Worm (Caenorhabditis elegans) whole organism, young adult: ENCODE data around the gene his-32.

ENCODE experiments used
- B0035.1 ChIP-seq: sonication (generic microtip); optimal IDR thresholded peaks from 2 replicates; lab custom pipeline; 2016; ENCODE audit warnings: missing genetic modification characterization, mild to moderate bottlenecking, missing compliant biosample characterization, missing genotype, missing genetic modification reagents
- B0261.1 ChIP-seq: sonication (generic microtip); optimal IDR thresholded peaks from 2 replicates; lab custom pipeline; 2016; ENCODE audit warnings: mild to moderate bottlenecking, missing genetic modification characterization, moderate library complexity, missing compliant biosample characterization
- C06A6.2 ChIP-seq: fragments of 200-800 bp; sonication (Bioruptor generic); conservative IDR thresholded peaks from 2 replicates; pipeline ENCODE4 v1.3.6; 2022; ENCODE audit warnings: missing genetic modification characterization, missing compliant biosample characterization
- D2030.7 ChIP-seq: fragments of 200-800 bp; sonication (Bioruptor generic); IDR thresholded peaks from 2 replicates; pipeline ENCODE4 v1.3.6; 2022; ENCODE audit warnings: missing genetic modification reagents, missing genetic modification characterization, missing compliant biosample characterization
- F23B12.7 ChIP-seq: sonication (generic microtip); optimal IDR thresholded peaks from 2 replicates; lab custom pipeline; 2017; ENCODE audit warnings: missing genetic modification characterization, mild to moderate bottlenecking, missing compliant biosample characterization, antibody characterized with exemption, moderate library complexity; ENCODE audit not compliant: insufficient read depth
- F33H1.4 ChIP-seq: fragments of 200-800 bp; sonication (Bioruptor generic); IDR thresholded peaks from 2 replicates; pipeline ENCODE4 v1.3.6; 2022; ENCODE audit warnings: missing genetic modification reagents, missing genetic modification characterization, missing compliant biosample characterization
- F39B2.1 ChIP-seq: fragments of 200-800 bp; sonication (Bioruptor generic); IDR thresholded peaks from 2 replicates; pipeline ENCODE4 v1.3.6; 2022; ENCODE audit warnings: missing genetic modification reagents, missing genetic modification characterization, missing compliant biosample characterization
- F57A8.1 ChIP-seq: fragments of 200-800 bp; sonication (Bioruptor generic); optimal IDR thresholded peaks from 2 replicates; lab custom pipeline; 2018; ENCODE audit warnings: mild to moderate bottlenecking, missing genetic modification characterization, moderate library complexity, missing compliant biosample characterization
- F57C9.4 ChIP-seq: sonication (generic microtip); optimal IDR thresholded peaks from 2 replicates; lab custom pipeline; 2017; ENCODE audit warnings: mild to moderate bottlenecking, missing genetic modification characterization, missing compliant biosample characterization
- Y53G8AR.9 ChIP-seq: fragments of 200-800 bp; sonication (Bioruptor generic); conservative IDR thresholded peaks from 2 replicates; pipeline ENCODE4 v1.3.6; 2022; ENCODE audit warnings: missing genetic modification reagents, missing genetic modification characterization, missing compliant biosample characterization
- ZK185.1 ChIP-seq: sonication (generic microtip); optimal IDR thresholded peaks from 2 replicates; lab custom pipeline; 2016; ENCODE audit warnings: mild to moderate bottlenecking, missing genetic modification characterization, missing compliant biosample characterization; ENCODE audit not compliant: poor library complexity, severe bottlenecking
- aptf-2 ChIP-seq: fragments of 200-800 bp; sonication (Bioruptor generic); conservative IDR thresholded peaks from 2 replicates; pipeline ENCODE4 v1.3.6; 2022; ENCODE audit warnings: missing genetic modification reagents, missing genetic modification characterization, missing compliant biosample characterization
- atf-7 ChIP-seq: sonication (generic microtip); optimal IDR thresholded peaks from 2 replicates; lab custom pipeline; 2017; ENCODE audit warnings: mild to moderate bottlenecking, missing genetic modification characterization, missing compliant biosample characterization
- attf-3 ChIP-seq: fragments of 200-800 bp; sonication (Bioruptor generic); conservative IDR thresholded peaks from 2 replicates; pipeline ENCODE4 v1.3.6; 2022; ENCODE audit warnings: missing genetic modification reagents, missing genetic modification characterization, missing compliant biosample characterization
- attf-6 ChIP-seq: fragments of 200-800 bp; sonication (Bioruptor generic); IDR thresholded peaks from 2 replicates; pipeline ENCODE4 v1.3.6; 2022; ENCODE audit warnings: missing genetic modification reagents, missing genetic modification characterization, missing compliant biosample characterization
- ccch-3 ChIP-seq: fragments of 200-800 bp; sonication (Bioruptor generic); optimal IDR thresholded peaks from 2 replicates; lab custom pipeline; 2018; ENCODE audit warnings: mild to moderate bottlenecking, missing genetic modification characterization, missing compliant biosample characterization
- cebp-1 ChIP-seq, 2 experiments: fragments of 200-800 bp in 1 of 2; sonication (Bioruptor generic) in 1 of 2; sonication (generic microtip) in 1 of 2; IDR thresholded peaks in 1 of 2; optimal IDR thresholded peaks in 1 of 2; 2 replicates each; pipeline versions ENCODE4 v1.3.6 to Lab custom; 2017 to 2022; ENCODE audit warnings: missing compliant biosample characterization in 2 of 2, missing genetic modification characterization in 2 of 2, mild to moderate bottlenecking in 1 of 2, missing genetic modification reagents in 1 of 2, moderate library complexity in 1 of 2
- ceh-58 ChIP-seq: fragments of 200-800 bp; sonication (Bioruptor generic); IDR thresholded peaks from 2 replicates; pipeline ENCODE4 v1.3.6; 2022; ENCODE audit warnings: missing genetic modification characterization, missing compliant biosample characterization
- dox-1 ChIP-seq: fragments of 200-800 bp; sonication (Bioruptor generic); IDR thresholded peaks from 2 replicates; pipeline ENCODE4 v1.3.6; 2022; ENCODE audit warnings: missing genetic modification reagents, missing genetic modification characterization, missing compliant biosample characterization
- efl-1 ChIP-seq: fragments of 150-350 bp; optimal IDR thresholded peaks from 2 replicates; lab custom pipeline; 2014; ENCODE audit warnings: missing biosample characterization, missing genetic modification reagents, missing genetic modification characterization
- ekl-4 ChIP-seq: fragments of 200-800 bp; sonication (Bioruptor generic); IDR thresholded peaks from 2 replicates; pipeline ENCODE4 v1.3.6; 2022; ENCODE audit warnings: missing genetic modification reagents, missing genetic modification characterization, missing compliant biosample characterization
- ets-4 ChIP-seq: fragments of 200-800 bp; sonication (Bioruptor generic); optimal IDR thresholded peaks from 2 replicates; lab custom pipeline; 2018; ENCODE audit warnings: mild to moderate bottlenecking, missing genetic modification characterization, missing compliant biosample characterization
- gei-17 ChIP-seq: fragments of 200-800 bp; sonication (Bioruptor generic); optimal IDR thresholded peaks from 2 replicates; lab custom pipeline; 2018; ENCODE audit warnings: mild to moderate bottlenecking, missing genetic modification characterization, missing compliant biosample characterization
- hlh-26 ChIP-seq: fragments of 200-800 bp; sonication (Bioruptor generic); conservative IDR thresholded peaks from 2 replicates; pipeline ENCODE4 v1.3.6; 2022; ENCODE audit warnings: missing genetic modification reagents, missing genetic modification characterization, missing compliant biosample characterization
- hmg-1.2 ChIP-seq: fragments of 200-800 bp; sonication (Bioruptor generic); IDR thresholded peaks from 2 replicates; pipeline ENCODE4 v1.3.6; 2022; ENCODE audit warnings: missing genetic modification reagents, missing genetic modification characterization, missing compliant biosample characterization
- hrde-1 ChIP-seq: sonication (generic microtip); optimal IDR thresholded peaks from 2 replicates; lab custom pipeline; 2016; ENCODE audit warnings: missing genetic modification characterization, mild to moderate bottlenecking, missing compliant biosample characterization, moderate library complexity, missing genotype, missing genetic modification reagents, borderline replicate concordance
- lag-1 ChIP-seq: fragments of 200-800 bp; sonication (Bioruptor generic); IDR thresholded peaks from 2 replicates; pipeline ENCODE4 v1.3.6; 2022; ENCODE audit warnings: missing genetic modification reagents, missing genetic modification characterization, missing compliant biosample characterization
- lin-40 ChIP-seq: sonication (generic microtip); optimal IDR thresholded peaks from 2 replicates; lab custom pipeline; 2016; ENCODE audit warnings: missing genetic modification characterization, mild to moderate bottlenecking, missing compliant biosample characterization, missing genotype, missing genetic modification reagents
- lin-54 ChIP-seq: fragments of 200-800 bp; sonication (Bioruptor generic); optimal IDR thresholded peaks from 2 replicates; lab custom pipeline; 2018; ENCODE audit warnings: mild to moderate bottlenecking, missing genetic modification characterization, missing compliant biosample characterization
- madf-3 ChIP-seq: fragments of 200-800 bp; sonication (Bioruptor generic); IDR thresholded peaks from 2 replicates; pipeline ENCODE4 v1.3.6; 2022; ENCODE audit warnings: missing genetic modification reagents, missing genetic modification characterization, missing compliant biosample characterization
- mcd-1 ChIP-seq: fragments of 200-800 bp; sonication (Bioruptor generic); IDR thresholded peaks from 2 replicates; pipeline ENCODE4 v1.3.6; 2022; ENCODE audit warnings: missing genetic modification reagents, missing genetic modification characterization, missing compliant biosample characterization
- mel-28 ChIP-seq: sonication (generic microtip); optimal IDR thresholded peaks from 2 replicates; lab custom pipeline; 2016; ENCODE audit warnings: borderline replicate concordance, mild to moderate bottlenecking, missing genetic modification characterization, missing compliant biosample characterization
- mxl-1 ChIP-seq: sonication (generic microtip); optimal IDR thresholded peaks from 2 replicates; lab custom pipeline; 2016; ENCODE audit warnings: missing genetic modification characterization, missing compliant biosample characterization
- nfyb-1 ChIP-seq: fragments of 200-800 bp; sonication (Bioruptor generic); IDR thresholded peaks from 2 replicates; pipeline ENCODE4 v1.3.6; 2022; ENCODE audit warnings: missing genetic modification reagents, missing genetic modification characterization, missing compliant biosample characterization
- nhr-80 ChIP-seq: sonication (generic microtip); optimal IDR thresholded peaks from 2 replicates; lab custom pipeline; 2016; ENCODE audit warnings: missing genetic modification characterization, missing compliant biosample characterization
- nhr-90 ChIP-seq: sonication (generic microtip); optimal IDR thresholded peaks from 2 replicates; lab custom pipeline; 2016; ENCODE audit warnings: missing genotype, mild to moderate bottlenecking, missing genetic modification characterization, missing compliant biosample characterization
- pha-4 ChIP-seq: fragments of 150-350 bp; sonication (generic microtip); optimal IDR thresholded peaks from 2 replicates; lab custom pipeline; 2014; ENCODE audit warnings: missing biosample characterization, missing genetic modification reagents, missing genetic modification characterization
- repo-1 ChIP-seq: sonication (generic microtip); optimal IDR thresholded peaks from 2 replicates; lab custom pipeline; 2017; ENCODE audit warnings: mild to moderate bottlenecking, missing genetic modification characterization, missing compliant biosample characterization
- rpc-1 ChIP-seq, 2 experiments: fragments of 150-350 bp in 1 of 2; sonication (generic microtip) in 1 of 2; optimal IDR thresholded peaks; 2 replicates each; lab custom pipeline; 2014 to 2018; ENCODE audit warnings: missing biosample characterization in 1 of 2, missing genetic modification characterization in 1 of 2, missing genetic modification reagents in 1 of 2, missing genotype in 1 of 2
- snpc-1.3 ChIP-seq: sonication (generic microtip); optimal IDR thresholded peaks from 2 replicates; lab custom pipeline; 2017; ENCODE audit warnings: missing genetic modification characterization, mild to moderate bottlenecking, missing compliant biosample characterization, antibody characterized with exemption, moderate library complexity, missing genotype, missing genetic modification reagents; ENCODE audit not compliant: insufficient read depth
- snpc-3.4 ChIP-seq: sonication (generic microtip); optimal IDR thresholded peaks from 2 replicates; lab custom pipeline; 2017; ENCODE audit warnings: missing genetic modification characterization, mild to moderate bottlenecking, missing compliant biosample characterization, antibody characterized with exemption, moderate library complexity, missing genotype, missing genetic modification reagents
- tbp1 ChIP-seq: fragments of 200-800 bp; sonication (Bioruptor generic); optimal IDR thresholded peaks from 2 replicates; lab custom pipeline; 2018; ENCODE audit warnings: mild to moderate bottlenecking, missing genetic modification characterization, missing compliant biosample characterization
- tlf-1 ChIP-seq: fragments of 200-800 bp; sonication (Bioruptor generic); optimal IDR thresholded peaks from 2 replicates; lab custom pipeline; 2018; ENCODE audit warnings: mild to moderate bottlenecking, missing genetic modification characterization, missing compliant biosample characterization
- unc-62 ChIP-seq: fragments of 150-350 bp; optimal IDR thresholded peaks from 2 replicates; lab custom pipeline; 2014; ENCODE audit warnings: missing biosample characterization, missing genetic modification reagents, missing genetic modification characterization
- ztf-18 ChIP-seq: sonication (generic microtip); optimal IDR thresholded peaks from 2 replicates; lab custom pipeline; 2016; ENCODE audit warnings: missing genotype, mild to moderate bottlenecking, missing genetic modification characterization, missing compliant biosample characterization
- ztf-22 ChIP-seq: fragments of 200-800 bp; sonication (Bioruptor generic); optimal IDR thresholded peaks from 2 replicates; lab custom pipeline; 2018; ENCODE audit warnings: mild to moderate bottlenecking, missing genetic modification characterization, moderate library complexity, missing compliant biosample characterization

The his-32 gene

ce11 chrIV:8377501-8377900 is 43.4 kb downstream of the his-32 start, which contains the start of gene D2096.7 (continued):
- TF ChIP-seq aptf-2 (no peak), nhr-90 (peak; percentile 81), ztf-18 (tag; lab: Kevin White, UChicago) (peak; percentile 57), F57A8.1 (GFP tag; lab: Kevin White, UChicago) (peak; percentile 44), hrde-1 (peak; percentile 96), B0261.1 (tag; lab: Kevin White, UChicago) (peak; percentile 35), gei-17 (GFP tag; lab: Kevin White, UChicago) (peak; percentile 53), lin-54 (GFP tag; lab: Kevin White, UChicago) (peak; percentile 74), hmg-1.2 (GFP tag; lab: Robert Waterston, UW) (peak; percentile 54; the same call in 1 of the 2 replicates), snpc-3.4 (tag; lab: Kevin White, UChicago) (peak; percentile 2), lin-40 (tag; lab: Kevin White, UChicago) (no peak), ZK185.1 (peak; percentile 32), hlh-26 (GFP tag; lab: Robert Waterston, UW) (peak; percentile 68; the same call in 1 of the 2 replicates), F39B2.1 (GFP tag; lab: Robert Waterston, UW) (peak; percentile 66), C06A6.2 (no peak), Y53G8AR.9 (GFP tag; lab: Robert Waterston, UW) (peak; percentile 89), F23B12.7 (tag; lab: Kevin White, UChicago) (no peak), mxl-1 (tag; lab: Kevin White, UChicago) (peak; percentile 32), ceh-58 (GFP tag; lab: Robert Waterston, UW) (peak; percentile 96; the same call in 1 of the 2 replicates), rpc-1 (optimal IDR thresholded peaks at IDR 0.05; lab: Kevin White, UChicago) (no peak), rpc-1 (tag; optimal IDR thresholded peaks at IDR 0.05; lab: Kevin White, UChicago) (peak; percentile 11), F57C9.4 (tag; lab: Kevin White, UChicago) (peak; percentile 72), madf-3 (peak; percentile 91), mel-28 (tag; lab: Kevin White, UChicago) (no peak), nfyb-1 (peak; percentile 82), snpc-1.3 (peak; percentile 89), mcd-1 (GFP tag; lab: Robert Waterston, UW) (peak; percentile 54; the same call in 1 of the 2 replicates), ekl-4 (GFP tag; lab: Robert Waterston, UW) (peak; percentile 92), lag-1 (no peak), tlf-1 (peak; percentile 62), F33H1.4 (GFP tag; lab: Robert Waterston, UW) (peak; percentile 59), ets-4 (peak; percentile 69), tbp1 (GFP tag; lab: Kevin White, UChicago) (peak; percentile 72), repo-1 (peak; percentile 88), unc-62 (no peak), B0035.1 (tag; lab: Kevin White, UChicago) (peak; percentile 52), cebp-1 (GFP tag; IDR thresholded peaks at IDR 0.05; lab: Robert Waterston, UW) (0 out of 2 replicates have a peak, but pooled peaks have one; percentile 19), cebp-1 (tag; optimal IDR thresholded peaks at IDR 0.05; lab: Kevin White, UChicago) (peak; percentile 76), atf-7 (peak; percentile 87), dox-1 (GFP tag; lab: Robert Waterston, UW) (peak; percentile 70), ztf-22 (GFP tag; lab: Kevin White, UChicago) (peak; percentile 10), efl-1 (GFP tag; lab: Kevin White, UChicago) (no peak), attf-3 (GFP tag; lab: Robert Waterston, UW) (no peak), nhr-80 (tag; lab: Kevin White, UChicago) (no peak), pha-4 (tag; lab: Kevin White, UChicago) (no peak), D2030.7 (GFP tag; lab: Robert Waterston, UW) (peak; percentile 15; the same call in 1 of the 2 replicates), attf-6 (GFP tag; lab: Robert Waterston, UW) (peak; percentile 89), ccch-3 (GFP tag; lab: Kevin White, UChicago) (no peak)
